Worm (Caenorhabditis elegans): ENCODE measurements around the gene F21C10.9.

F21C10.9 gene

ce11 chrV:9098280-9098973 lies at the start of gene F21C10.9:
TSS of gene F21C10.9 (minus strand) at chrV:9098696.
- no peak for TF ChIP-seq cog-1 (tag; optimal IDR thresholded peaks at IDR 0.05)

- TF ChIP-seq cog-1 (tag; optimal IDR thresholded peaks at IDR 0.05) (no peak), klf-2 (GFP tag; conservative IDR thresholded peaks at IDR 0.05) (no peak), T22C8.4 (GFP tag; IDR thresholded peaks at IDR 0.05) (no peak), flt-1 (GFP tag; IDR thresholded peaks at IDR 0.05) (no peak), tab-1 (GFP tag; IDR thresholded peaks at IDR 0.05) (no peak), med-1 (GFP tag; optimal IDR thresholded peaks at IDR 0.05; ENCODE audit: insufficient read depth) (no peak), ztf-23 (GFP tag; IDR thresholded peaks at IDR 0.05) (no peak), ref-1 (GFP tag; conservative IDR thresholded peaks at IDR 0.05) (no peak), ztf-29 (GFP tag; IDR thresholded peaks at IDR 0.05) (no peak)
Measured at ce11 chrV:9148151-9148550, 49.7 kb upstream of the F21C10.9 start.

- TF ChIP-seq ztf-29 (GFP tag; IDR thresholded peaks at IDR 0.05): no peak
- TF ChIP-seq cog-1 (tag; optimal IDR thresholded peaks at IDR 0.05): no peak
- TF ChIP-seq tab-1 (GFP tag; IDR thresholded peaks at IDR 0.05): no peak
- no peak for TF ChIP-seq klf-2 (GFP tag; conservative IDR thresholded peaks at IDR 0.05)
- TF ChIP-seq flt-1 (GFP tag; IDR thresholded peaks at IDR 0.05): no peak
- TF ChIP-seq med-1 (GFP tag; optimal IDR thresholded peaks at IDR 0.05; ENCODE audit: insufficient read depth): no peak
- TF ChIP-seq T22C8.4 (GFP tag; IDR thresholded peaks at IDR 0.05): no peak
- TF ChIP-seq ztf-23 (GFP tag; IDR thresholded peaks at IDR 0.05): no peak
- no peak for TF ChIP-seq ref-1 (GFP tag; conservative IDR thresholded peaks at IDR 0.05)
Measured at ce11 chrV:9146849-9147557, 48.5 kb upstream of the F21C10.9 start, which contains the start of gene spl-2. TSS of gene spl-2 (minus strand) at chrV:9146899.

ce11 chrV:9146196-9146595 lies 47.7 kb upstream of the F21C10.9 start:
- TF ChIP-seq ztf-29 (GFP tag; IDR thresholded peaks at IDR 0.05) (no peak), cog-1 (tag; optimal IDR thresholded peaks at IDR 0.05) (no peak), T22C8.4 (GFP tag; IDR thresholded peaks at IDR 0.05) (no peak), flt-1 (GFP tag; IDR thresholded peaks at IDR 0.05) (no peak), ztf-23 (GFP tag; IDR thresholded peaks at IDR 0.05) (no peak), tab-1 (GFP tag; IDR thresholded peaks at IDR 0.05) (no peak), ref-1 (GFP tag; conservative IDR thresholded peaks at IDR 0.05) (no peak), med-1 (GFP tag; optimal IDR thresholded peaks at IDR 0.05; ENCODE audit: insufficient read depth) (no peak), klf-2 (GFP tag; conservative IDR thresholded peaks at IDR 0.05) (no peak)

ce11 chrV:9143896-9144295 lies 45.4 kb upstream of the F21C10.9 start:
- no peak for TF ChIP-seq T22C8.4 (GFP tag; IDR thresholded peaks at IDR 0.05)
- TF ChIP-seq ztf-23 (GFP tag; IDR thresholded peaks at IDR 0.05): no peak
- no peak for TF ChIP-seq cog-1 (tag; optimal IDR thresholded peaks at IDR 0.05)
- TF ChIP-seq ref-1 (GFP tag; conservative IDR thresholded peaks at IDR 0.05): no peak
- no peak for TF ChIP-seq klf-2 (GFP tag; conservative IDR thresholded peaks at IDR 0.05)
- no peak for TF ChIP-seq tab-1 (GFP tag; IDR thresholded peaks at IDR 0.05)

ce11 chrV:9141297-9141696 lies 42.8 kb upstream of the F21C10.9 start, which contains the start of gene pitr-3:
TSS of gene pitr-3 (minus strand) at chrV:9141397.
- TF ChIP-seq ztf-29 (GFP tag; IDR thresholded peaks at IDR 0.05): no peak

ce11 chrV:9137618-9138017 lies 39.1 kb upstream of the F21C10.9 start, which contains the start of gene pitr-2:
TSS of gene pitr-2 (minus strand) at chrV:9137718.
- TF ChIP-seq T22C8.4 (GFP tag; IDR thresholded peaks at IDR 0.05) (no peak), klf-2 (GFP tag; conservative IDR thresholded peaks at IDR 0.05) (no peak), med-1 (GFP tag; optimal IDR thresholded peaks at IDR 0.05; ENCODE audit: insufficient read depth) (no peak), ztf-29 (GFP tag; IDR thresholded peaks at IDR 0.05) (no peak), ztf-23 (GFP tag; IDR thresholded peaks at IDR 0.05) (no peak), tab-1 (GFP tag; IDR thresholded peaks at IDR 0.05) (no peak)

- TF ChIP-seq med-1 (GFP tag; optimal IDR thresholded peaks at IDR 0.05; ENCODE audit: insufficient read depth) (no peak), ref-1 (GFP tag; conservative IDR thresholded peaks at IDR 0.05) (no peak), flt-1 (GFP tag; IDR thresholded peaks at IDR 0.05) (no peak), ztf-23 (GFP tag; IDR thresholded peaks at IDR 0.05) (no peak), cog-1 (tag; optimal IDR thresholded peaks at IDR 0.05) (no peak), ztf-29 (GFP tag; IDR thresholded peaks at IDR 0.05) (no peak)
Measured at ce11 chrV:9133950-9134349, 35.5 kb upstream of the F21C10.9 start, which contains the start of gene B0222.1. TSS of gene B0222.1 (plus strand) at chrV:9134255.

- no peak for TF ChIP-seq ztf-29 (GFP tag; IDR thresholded peaks at IDR 0.05)
- TF ChIP-seq ztf-23 (GFP tag; IDR thresholded peaks at IDR 0.05): no peak
- no peak for TF ChIP-seq T22C8.4 (GFP tag; IDR thresholded peaks at IDR 0.05)
- no peak for TF ChIP-seq klf-2 (GFP tag; conservative IDR thresholded peaks at IDR 0.05)
- TF ChIP-seq ref-1 (GFP tag; conservative IDR thresholded peaks at IDR 0.05): no peak
- TF ChIP-seq cog-1 (tag; optimal IDR thresholded peaks at IDR 0.05): no peak
- TF ChIP-seq flt-1 (GFP tag; IDR thresholded peaks at IDR 0.05): no peak
- TF ChIP-seq med-1 (GFP tag; optimal IDR thresholded peaks at IDR 0.05; ENCODE audit: insufficient read depth): no peak
- no peak for TF ChIP-seq tab-1 (GFP tag; IDR thresholded peaks at IDR 0.05)
Measured at ce11 chrV:9132043-9132442, 33.5 kb upstream of the F21C10.9 start, which contains the start of gene F21C10.1. TSS of gene F21C10.1 (plus strand) at chrV:9132343.

- TF ChIP-seq med-1 (GFP tag; optimal IDR thresholded peaks at IDR 0.05; ENCODE audit: insufficient read depth) (no peak), ref-1 (GFP tag; conservative IDR thresholded peaks at IDR 0.05) (no peak), klf-2 (GFP tag; conservative IDR thresholded peaks at IDR 0.05) (no peak), ztf-29 (GFP tag; IDR thresholded peaks at IDR 0.05) (no peak), T22C8.4 (GFP tag; IDR thresholded peaks at IDR 0.05) (no peak), tab-1 (GFP tag; IDR thresholded peaks at IDR 0.05) (no peak), flt-1 (GFP tag; IDR thresholded peaks at IDR 0.05) (no peak), ztf-23 (GFP tag; IDR thresholded peaks at IDR 0.05) (no peak)
Measured at ce11 chrV:9130766-9131165, 32.3 kb upstream of the F21C10.9 start, which contains the start of gene F21C10.19. TSS of gene F21C10.19 (plus strand) at chrV:9131066.

Data from whole organism, midembryonic.